Worm (Caenorhabditis elegans): ENCODE measurements around the gene rop-1.

Gene rop-1

ce11 chrV:10246443-10246885 is 8.4 kb downstream of the rop-1 start (continued):
- TF ChIP-seq swsn-7 (tag; optimal IDR thresholded peaks at IDR 0.05) (peak; percentile 42), efl-1 (optimal IDR thresholded peaks at IDR 0.05) (peak; percentile 35 to 53), efl-1 (GFP tag; optimal IDR thresholded peaks at IDR 0.05 in 1 of 2) (peak; percentile 42 to 79), alr-1 (tag; optimal IDR thresholded peaks at IDR 0.05; ENCODE audit: borderline replicate concordance) (no peak), lin-39 (tag; optimal IDR thresholded peaks at IDR 0.05) (no peak), ceh-90 (tag; optimal IDR thresholded peaks at IDR 0.05) (peak; percentile 31), unc-62 (GFP tag; optimal IDR thresholded peaks at IDR 0.05) (no peak), nhr-20 (tag; optimal IDR thresholded peaks at IDR 0.05) (peak; percentile 30), aly-2 (tag; optimal IDR thresholded peaks at IDR 0.05) (no peak), nhr-76 (tag; optimal IDR thresholded peaks at IDR 0.05) (no peak), pax-3 (tag; optimal IDR thresholded peaks at IDR 0.05) (peak; percentile 75), fos-1 (tag; optimal IDR thresholded peaks at IDR 0.05) (peak; percentile 56)

- TF ChIP-seq sup-37 (GFP tag; optimal IDR thresholded peaks at IDR 0.05) (no peak), irx-1 (tag; optimal IDR thresholded peaks at IDR 0.05) (no peak), lir-3 (tag; optimal IDR thresholded peaks at IDR 0.05; ENCODE audit: poor library complexity) (no peak), dsc-1 (tag; optimal IDR thresholded peaks at IDR 0.05) (peak; percentile 6), ets-5 (GFP tag; IDR thresholded peaks at IDR 0.05) (no peak), zag-1 (tag; optimal IDR thresholded peaks at IDR 0.05) (no peak), isw-1 (GFP tag; IDR thresholded peaks at IDR 0.05) (no peak), lin-13 (GFP tag; optimal IDR thresholded peaks at IDR 0.05) (no peak)
These were observed 9.2 kb downstream of the rop-1 start for ce11 chrV:10245615-10246014.

DNA sequence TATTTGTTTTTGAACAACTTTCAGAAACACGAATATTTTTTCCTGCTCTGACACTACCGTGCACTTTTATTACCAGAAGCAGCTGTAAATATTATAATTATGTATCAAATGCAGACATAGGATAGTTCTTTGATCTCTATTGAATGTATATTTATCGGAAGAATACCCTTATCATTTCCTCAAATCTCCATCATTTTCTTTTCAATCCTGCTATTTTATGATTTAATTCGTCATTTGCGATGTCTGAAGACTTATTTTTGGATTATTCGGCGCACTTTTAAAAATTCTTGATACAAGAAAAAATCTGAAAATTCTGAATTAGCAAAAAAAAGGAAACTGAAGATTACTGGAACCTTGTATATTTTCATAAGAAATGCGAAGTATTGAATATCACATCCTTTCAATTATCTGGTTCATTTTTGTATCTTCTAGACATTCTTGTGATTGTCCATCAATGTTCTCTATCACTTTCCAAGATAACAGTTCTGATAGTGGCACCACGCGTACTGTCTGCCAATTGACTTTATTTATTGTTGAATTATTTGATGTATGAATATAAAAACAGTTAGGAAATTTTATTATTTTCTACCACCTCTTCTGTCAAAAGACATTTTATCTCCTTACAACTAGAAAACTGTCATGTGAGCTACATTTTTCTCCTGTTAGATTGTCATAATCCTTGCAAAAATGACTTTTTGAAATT is 10.7 kb downstream of the rop-1 start:
- TF ChIP-seq tlp-1 (tag; optimal IDR thresholded peaks at IDR 0.05): no peak
- no peak for TF ChIP-seq ceh-82 (tag; optimal IDR thresholded peaks at IDR 0.05)
- no peak for TF ChIP-seq lsy-2 (tag; optimal IDR thresholded peaks at IDR 0.05)
- TF ChIP-seq nhr-19 (GFP tag; conservative IDR thresholded peaks at IDR 0.05): no peak
- no peak for TF ChIP-seq unc-86 (tag; optimal IDR thresholded peaks at IDR 0.05)
- TF ChIP-seq ztf-4 (tag; optimal IDR thresholded peaks at IDR 0.05): no peak
- TF ChIP-seq dsc-1 (tag; optimal IDR thresholded peaks at IDR 0.05): peak; percentile 73
- no peak for TF ChIP-seq pag-3 (tag; optimal IDR thresholded peaks at IDR 0.05; ENCODE audit: borderline replicate concordance, insufficient read depth)
- TF ChIP-seq unc-62 (GFP tag; optimal IDR thresholded peaks at IDR 0.05): no peak
- TF ChIP-seq F16B12.6 (tag; optimal IDR thresholded peaks at IDR 0.05): no peak
- peak; percentile 11 for TF ChIP-seq fkh-8 (tag; optimal IDR thresholded peaks at IDR 0.05)
- TF ChIP-seq nhr-77 (tag; optimal IDR thresholded peaks at IDR 0.05): no peak
- TF ChIP-seq elt-2 (tag; optimal IDR thresholded peaks at IDR 0.05): peak; percentile 34

DNA sequence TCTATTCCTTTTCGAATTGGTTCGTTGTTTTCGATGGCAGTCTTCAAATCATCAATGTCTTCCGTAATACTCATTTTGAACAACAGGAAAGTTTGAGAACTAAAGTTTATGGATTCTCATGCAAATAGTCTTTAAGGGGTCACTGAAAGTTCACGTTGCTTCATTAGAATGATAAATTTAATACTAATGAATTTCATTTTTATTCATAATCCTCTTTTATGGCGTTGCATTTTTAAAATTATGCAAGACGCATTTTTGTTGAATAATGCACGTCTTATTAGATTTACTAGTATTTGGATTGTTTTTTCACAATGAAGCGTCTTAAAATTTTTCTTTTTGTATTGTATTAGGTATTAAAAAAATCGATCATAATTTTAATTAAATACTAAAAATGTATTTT is 11.8 kb downstream of the rop-1 start, which contains the start of gene C12D8.9:
Gene C12D8.9 (minus strand): TSS at position 101 of the 400 bp plus-strand sequence.
- TF ChIP-seq fos-1 (tag; optimal IDR thresholded peaks at IDR 0.05) (no peak), unc-30 (tag; optimal IDR thresholded peaks at IDR 0.05) (no peak), grh-1 (GFP tag; IDR thresholded peaks at IDR 0.05) (no peak), efl-3 (GFP tag; optimal IDR thresholded peaks at IDR 0.05) (no peak), Y116A8C.19 (tag; optimal IDR thresholded peaks at IDR 0.05; ENCODE audit: borderline replicate concordance) (no peak), hlh-4 (tag; optimal IDR thresholded peaks at IDR 0.05) (no peak), lin-13 (GFP tag; optimal IDR thresholded peaks at IDR 0.05) (no peak), mdl-1 (tag; optimal IDR thresholded peaks at IDR 0.05) (no peak), nhr-85 (tag) (no peak), egl-13 (tag; optimal IDR thresholded peaks at IDR 0.05) (no peak), pax-3 (tag; optimal IDR thresholded peaks at IDR 0.05) (no peak), hlh-17 (GFP tag; optimal IDR thresholded peaks at IDR 0.05; ENCODE audit: borderline replicate concordance) (no peak), mab-9 (GFP tag; IDR thresholded peaks at IDR 0.05) (no peak), elt-2 (tag; optimal IDR thresholded peaks at IDR 0.05) (no peak)
